Worm (Caenorhabditis elegans): Measurements from ENCODE around the gene chdh-1.

ce11 chrII:8746298-8746775 lies 47.6 kb upstream of the chdh-1 start:
- no peak for TF ChIP-seq elt-4 (tag; optimal IDR thresholded peaks at IDR 0.05)
- TF ChIP-seq dmd-4 (tag; optimal IDR thresholded peaks at IDR 0.05; ENCODE audit: borderline replicate concordance) = no peak
- no peak for TF ChIP-seq nhr-11 (tag; optimal IDR thresholded peaks at IDR 0.05)
- no peak for TF ChIP-seq hlh-8 (tag; optimal IDR thresholded peaks at IDR 0.05)
- no peak for TF ChIP-seq ceh-34 (tag; optimal IDR thresholded peaks at IDR 0.05)
- TF ChIP-seq ama-1 (optimal IDR thresholded peaks at IDR 0.05) = no peak
- TF ChIP-seq ceh-6 (GFP tag; optimal IDR thresholded peaks at IDR 0.05) = no peak
- TF ChIP-seq madf-2 (tag; optimal IDR thresholded peaks at IDR 0.05) = no peak
- no peak for TF ChIP-seq ztf-16 (tag; optimal IDR thresholded peaks at IDR 0.05)
- no peak for TF ChIP-seq mec-3 (tag; optimal IDR thresholded peaks at IDR 0.05; ENCODE audit: borderline replicate concordance)

All from whole organism, late embryonic.